Worm (Caenorhabditis elegans) whole organism, late embryonic: ENCODE data around the gene C27D8.2.
"Not testable (repeated sequence)": the region's sequence is repeated elsewhere in the genome, so short reads cannot be mapped to it uniquely, and the experiment has no call there.

Source experiments
- C08G9.2 ChIP-seq: sonication (generic microtip); optimal IDR thresholded peaks from 2 replicates; lab custom pipeline; 2016; ENCODE audit warnings: mild to moderate bottlenecking, missing genetic modification characterization, moderate library complexity, missing compliant biosample characterization
- C38D4.7 ChIP-seq: fragments of 200-800 bp; sonication (Bioruptor generic); optimal IDR thresholded peaks from 2 replicates; lab custom pipeline; 2018; ENCODE audit warnings: mild to moderate bottlenecking, missing genetic modification characterization, moderate library complexity, missing compliant biosample characterization
- ahr-1 ChIP-seq: sonication (generic microtip); optimal IDR thresholded peaks from 2 replicates; lab custom pipeline; 2016; ENCODE audit warnings: missing genetic modification characterization, missing compliant biosample characterization
- ama-1 ChIP-seq: fragments of 150-350 bp; optimal IDR thresholded peaks from 2 replicates; lab custom pipeline; 2014
- ceh-18 ChIP-seq: sonication (generic microtip); optimal IDR thresholded peaks from 2 replicates; lab custom pipeline; 2016; ENCODE audit warnings: missing genetic modification characterization, missing compliant biosample characterization
- ceh-2 ChIP-seq: sonication (generic microtip); optimal IDR thresholded peaks from 2 replicates; lab custom pipeline; 2016; ENCODE audit warnings: missing genotype, missing genetic modification characterization, missing compliant biosample characterization
- ceh-22 ChIP-seq: sonication (generic microtip); optimal IDR thresholded peaks from 2 replicates; lab custom pipeline; 2017; ENCODE audit warnings: missing biosample characterization, missing genetic modification characterization
- ceh-24 ChIP-seq: sonication (generic microtip); optimal IDR thresholded peaks from 2 replicates; lab custom pipeline; 2016; ENCODE audit warnings: mild to moderate bottlenecking, missing genetic modification characterization, missing compliant biosample characterization
- ceh-31 ChIP-seq: sonication (generic microtip); optimal IDR thresholded peaks from 2 replicates; lab custom pipeline; 2016; ENCODE audit warnings: missing genetic modification characterization, missing compliant biosample characterization
- ceh-45 ChIP-seq: fragments of 200-800 bp; sonication (Bioruptor generic); IDR thresholded peaks from 2 replicates; pipeline ENCODE4 v1.3.6; 2022; ENCODE audit warnings: missing genetic modification reagents, missing genetic modification characterization, missing compliant biosample characterization
- ceh-6 ChIP-seq: fragments of 200-800 bp; sonication (Bioruptor generic); optimal IDR thresholded peaks from 2 replicates; lab custom pipeline; 2018; ENCODE audit warnings: mild to moderate bottlenecking, missing genetic modification characterization, missing compliant biosample characterization
- ceh-9 ChIP-seq: sonication (generic microtip); optimal IDR thresholded peaks from 2 replicates; lab custom pipeline; 2016; ENCODE audit warnings: mild to moderate bottlenecking, missing genetic modification characterization, inconsistent platforms, missing compliant biosample characterization
- dmd-4 ChIP-seq: sonication (generic microtip); optimal IDR thresholded peaks from 2 replicates; lab custom pipeline; 2016; ENCODE audit warnings: borderline replicate concordance, missing genetic modification characterization, missing compliant biosample characterization
- dve-1 ChIP-seq: sonication (generic microtip); optimal IDR thresholded peaks from 2 replicates; lab custom pipeline; 2017; ENCODE audit warnings: antibody characterized with exemption, mild to moderate bottlenecking, missing genetic modification characterization, missing compliant biosample characterization
- elt-2 ChIP-seq: sonication (generic microtip); optimal IDR thresholded peaks from 2 replicates; lab custom pipeline; 2016; ENCODE audit warnings: missing genetic modification reagents, missing genetic modification characterization, missing compliant biosample characterization
- elt-4 ChIP-seq: sonication (generic microtip); optimal IDR thresholded peaks from 2 replicates; lab custom pipeline; 2016; ENCODE audit warnings: missing genetic modification characterization, missing compliant biosample characterization
- fkh-6 ChIP-seq: sonication (generic microtip); optimal IDR thresholded peaks from 2 replicates; lab custom pipeline; 2016; ENCODE audit warnings: missing genetic modification characterization, missing compliant biosample characterization
- gmeb-2 ChIP-seq: sonication (generic microtip); optimal IDR thresholded peaks from 2 replicates; lab custom pipeline; 2016; ENCODE audit warnings: missing genetic modification characterization, inconsistent platforms, missing compliant biosample characterization
- hlh-15 ChIP-seq: sonication (generic microtip); optimal IDR thresholded peaks from 2 replicates; lab custom pipeline; 2016; ENCODE audit warnings: missing genetic modification characterization, missing compliant biosample characterization
- hlh-30 ChIP-seq: sonication (generic microtip); optimal IDR thresholded peaks from 2 replicates; lab custom pipeline; 2017; ENCODE audit warnings: antibody characterized with exemption, missing genetic modification characterization, missing compliant biosample characterization; ENCODE audit not compliant: insufficient read depth
- hlh-6 ChIP-seq: sonication (generic microtip); optimal IDR thresholded peaks from 2 replicates; lab custom pipeline; 2016; ENCODE audit warnings: missing genotype, missing genetic modification characterization, missing compliant biosample characterization
- hlh-8 ChIP-seq: sonication (generic microtip); optimal IDR thresholded peaks from 2 replicates; lab custom pipeline; 2016; ENCODE audit warnings: missing genotype, missing genetic modification characterization, missing compliant biosample characterization
- lim-6 ChIP-seq: sonication (generic microtip); optimal IDR thresholded peaks from 2 replicates; lab custom pipeline; 2016; ENCODE audit warnings: missing genetic modification characterization, missing compliant biosample characterization
- lin-11 ChIP-seq: fragments of 200-800 bp; sonication (Bioruptor generic); optimal IDR thresholded peaks from 2 replicates; lab custom pipeline; 2018; ENCODE audit warnings: mild to moderate bottlenecking, missing genetic modification characterization, missing compliant biosample characterization
- madf-2 ChIP-seq: sonication (generic microtip); optimal IDR thresholded peaks from 2 replicates; lab custom pipeline; 2017; ENCODE audit warnings: missing genetic modification characterization, missing compliant biosample characterization
- nfya-1 ChIP-seq: sonication (generic microtip); optimal IDR thresholded peaks from 2 replicates; lab custom pipeline; 2017; ENCODE audit warnings: missing genetic modification characterization, mild to moderate bottlenecking, missing compliant biosample characterization, antibody characterized with exemption, moderate library complexity
- nhr-11 ChIP-seq: fragments of 150-350 bp; optimal IDR thresholded peaks from 2 replicates; lab custom pipeline; 2014; ENCODE audit warnings: missing biosample characterization, missing genetic modification characterization
- nhr-232 ChIP-seq: sonication (generic microtip); optimal IDR thresholded peaks from 2 replicates; lab custom pipeline; 2016; ENCODE audit warnings: missing genetic modification characterization, missing compliant biosample characterization
- npax-4 ChIP-seq: sonication (generic microtip); optimal IDR thresholded peaks from 2 replicates; lab custom pipeline; 2016; ENCODE audit warnings: missing genetic modification characterization, missing compliant biosample characterization
- odd-2 ChIP-seq: sonication (generic microtip); optimal IDR thresholded peaks from 2 replicates; lab custom pipeline; 2017; ENCODE audit warnings: antibody characterized with exemption, mild to moderate bottlenecking, missing genetic modification characterization, missing compliant biosample characterization
- pros-1 ChIP-seq: fragments of 150-350 bp; optimal IDR thresholded peaks from 2 replicates; lab custom pipeline; 2014; ENCODE audit warnings: missing biosample characterization, missing genetic modification reagents, missing genetic modification characterization
- tbx-2 ChIP-seq: sonication (generic microtip); optimal IDR thresholded peaks from 2 replicates; lab custom pipeline; 2016; ENCODE audit warnings: missing genetic modification characterization, missing compliant biosample characterization
- unc-3 ChIP-seq, 2 experiments: fragments of 200-800 bp in 1 of 2; sonication (Bioruptor generic) in 1 of 2; sonication (generic microtip) in 1 of 2; conservative IDR thresholded peaks in 1 of 2; optimal IDR thresholded peaks in 1 of 2; 2 replicates each; pipeline versions ENCODE4 v1.3.6 to Lab custom; 2016 to 2022; ENCODE audit warnings: missing compliant biosample characterization in 2 of 2, missing genetic modification characterization in 2 of 2, missing genetic modification reagents in 1 of 2
- unc-55 ChIP-seq: sonication (generic microtip); optimal IDR thresholded peaks from 2 replicates; lab custom pipeline; 2017; ENCODE audit warnings: missing biosample characterization, missing genetic modification reagents, missing genetic modification characterization
- zip-5 ChIP-seq: sonication (generic microtip); optimal IDR thresholded peaks from 2 replicates; lab custom pipeline; 2016; ENCODE audit warnings: missing genetic modification characterization, missing compliant biosample characterization

Gene C27D8.2

ce11 chrIV:12710996-12711395 is at the start of gene C27D8.2:
Gene C27D8.2 (plus strand): TSS chrIV:12711217.
- TF ChIP-seq tbx-2 (no peak), hlh-15 (tag; lab: Kevin White, UChicago) (no peak), lin-11 (tag; lab: Kevin White, UChicago) (no peak), C38D4.7 (no peak), elt-4 (tag; lab: Kevin White, UChicago) (no peak)

ce11 chrIV:12674700-12675099 is 36.3 kb upstream of the C27D8.2 start, which contains the start of gene T23B5.4:
Gene T23B5.4 (plus strand): TSS chrIV:12675000.
- TF ChIP-seq ceh-24 (tag; lab: Kevin White, UChicago) (no peak), nhr-232 (tag; lab: Kevin White, UChicago) (no peak), hlh-6 (tag; lab: Kevin White, UChicago) (no peak), zip-5 (no peak), ama-1 (lab: Kevin White, UChicago) (no peak), ceh-31 (tag; lab: Kevin White, UChicago) (no peak), fkh-6 (no peak), madf-2 (tag; lab: Kevin White, UChicago) (no peak), pros-1 (tag; lab: Kevin White, UChicago) (no peak), ceh-2 (no peak)

ce11 chrIV:12677137-12677536 is 33.9 kb upstream of the C27D8.2 start, which contains the start of gene T23B5.6:
Gene T23B5.6 (minus strand): TSS chrIV:12677237.
- not testable (repeated sequence) for TF ChIP-seq ahr-1 (tag; lab: Kevin White, UChicago); hlh-8 (tag; lab: Kevin White, UChicago); ceh-22

ce11 chrIV:12684341-12684740 is 26.7 kb upstream of the C27D8.2 start, which contains the start of gene prmt-9:
Gene prmt-9 (minus strand): TSS chrIV:12684378.
- TF ChIP-seq C08G9.2 (tag; lab: Kevin White, UChicago) (peak; percentile 28), ceh-31 (tag; lab: Kevin White, UChicago) (peak; percentile 51), ceh-9 (no peak)

ce11 chrIV:12684826-12685594 is 26.0 kb upstream of the C27D8.2 start:
- TF ChIP-seq ceh-18 (tag; lab: Kevin White, UChicago) = no peak
- no peak for TF ChIP-seq odd-2 (tag; lab: Kevin White, UChicago)
- no peak for TF ChIP-seq lin-11 (tag; lab: Kevin White, UChicago)
- no peak for TF ChIP-seq dve-1 (tag; lab: Kevin White, UChicago)
- TF ChIP-seq gmeb-2 (tag; lab: Kevin White, UChicago) = no peak
- TF ChIP-seq ceh-45 (GFP tag; lab: Robert Waterston, UW) = no peak
- TF ChIP-seq ceh-6 = no peak
- TF ChIP-seq lim-6 (tag; lab: Kevin White, UChicago) = no peak
- TF ChIP-seq nhr-11 (tag; lab: Kevin White, UChicago) = no peak

ce11 chrIV:12685827-12686226 is 25.2 kb upstream of the C27D8.2 start:
- TF ChIP-seq unc-55 (GFP tag; lab: Kevin White, UChicago) (peak; percentile 60), hlh-8 (tag; lab: Kevin White, UChicago) (peak; percentile 87), npax-4 (tag; lab: Kevin White, UChicago) (no peak), dmd-4 (tag; lab: Kevin White, UChicago) (no peak), ceh-31 (tag; lab: Kevin White, UChicago) (peak; percentile 32), fkh-6 (no peak), hlh-30 (tag; lab: Kevin White, UChicago) (peak; percentile 71), nfya-1 (tag; lab: Kevin White, UChicago) (peak; percentile 11), unc-3 (GFP tag; conservative IDR thresholded peaks at IDR 0.05; lab: Robert Waterston, UW) (no peak), unc-3 (tag; optimal IDR thresholded peaks at IDR 0.05; lab: Kevin White, UChicago) (no peak), elt-2 (tag; lab: Kevin White, UChicago) (no peak)
